Fruit fly (Drosophila melanogaster): ENCODE measurements around the gene ems.
A peak's percentile ranks its signal among the peaks of the same experiment; 100 is the strongest.

The ems gene

DNA sequence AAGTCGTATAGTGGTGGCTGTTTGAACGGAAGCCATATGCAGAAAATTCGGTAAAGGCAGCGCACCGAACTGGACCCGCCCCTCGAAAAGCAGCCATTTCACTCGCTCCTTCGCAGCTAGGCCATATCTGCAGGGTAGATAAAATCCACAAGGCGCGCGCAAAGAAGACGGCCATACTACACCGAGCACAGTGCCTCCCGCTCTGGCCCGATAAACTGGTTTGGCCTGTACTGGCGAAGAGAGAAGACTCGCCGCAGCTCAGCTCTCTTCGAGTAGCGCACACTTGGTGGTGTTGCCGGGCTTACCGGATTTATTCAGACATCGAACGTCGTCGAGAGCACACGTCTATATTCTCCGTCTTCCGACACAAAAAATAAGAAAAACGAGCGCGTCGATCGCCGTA, at the start of gene ems:
ems (plus strand) TSS at position 311 of the 403 bp plus-strand sequence.
- no peak for TF ChIP-seq Pdp1 (GFP tag; optimal IDR thresholded peaks at IDR 0.05)
- TF ChIP-seq CG8290 (GFP tag; optimal IDR thresholded peaks at IDR 0.05): no peak
- no peak for TF ChIP-seq CG8290 (tag; optimal IDR thresholded peaks at IDR 0.05)
- TF ChIP-seq CG1647 (GFP tag; optimal IDR thresholded peaks at IDR 0.05): no peak
- TF ChIP-seq vvl (GFP tag; IDR thresholded peaks at IDR 0.05): peak; percentile 61
- TF ChIP-seq crol (GFP tag; IDR thresholded peaks at IDR 0.05): peak; percentile 61
- no peak for TF ChIP-seq esg (GFP tag; conservative IDR thresholded peaks at IDR 0.05)
- peak; percentile 41 for TF ChIP-seq twi (tag; optimal IDR thresholded peaks at IDR 0.05)
- TF ChIP-seq BtbVII (GFP tag; optimal IDR thresholded peaks at IDR 0.05): no peak
- TF ChIP-seq ara (GFP tag; IDR thresholded peaks at IDR 0.05): 0 out of 2 replicates have a peak, but pooled peaks have one; percentile 13
- TF ChIP-seq oc (tag; optimal IDR thresholded peaks at IDR 0.05): peak; percentile 82
- peak; percentile 61 for TF ChIP-seq CoRest (tag; optimal IDR thresholded peaks at IDR 0.05)
- peak; percentile 62 for TF ChIP-seq sna (GFP tag; IDR thresholded peaks at IDR 0.05; ENCODE audit: partially characterized antibody)
- TF ChIP-seq CG9932 (GFP tag; IDR thresholded peaks at IDR 0.05): 0 out of 2 replicates have a peak, but pooled peaks have one; percentile 10
- no peak for TF ChIP-seq Hand (GFP tag; optimal IDR thresholded peaks at IDR 0.05)
- no peak for TF ChIP-seq CG14710 (tag; optimal IDR thresholded peaks at IDR 0.05)
- no peak for TF ChIP-seq sima (GFP tag; optimal IDR thresholded peaks at IDR 0.05)
- no peak for TF ChIP-seq dpn (GFP tag; optimal IDR thresholded peaks at IDR 0.05)
- peak; percentile 36 for TF ChIP-seq CG3163 (GFP tag; optimal IDR thresholded peaks at IDR 0.05)
- TF ChIP-seq CG13287 (GFP tag; IDR thresholded peaks at IDR 0.05; ENCODE audit: partially characterized antibody): peak; percentile 50; the same call in 1 of the 2 replicates
- no peak for TF ChIP-seq hkb (optimal IDR thresholded peaks at IDR 0.05)
- TF ChIP-seq hkb (GFP tag; IDR thresholded peaks at IDR 0.05): peak; percentile 30; the same call in 1 of the 2 replicates
- no peak for TF ChIP-seq CG17361 (GFP tag; IDR thresholded peaks at IDR 0.05)
- TF ChIP-seq CG8765 (GFP tag; IDR thresholded peaks at IDR 0.05): no peak
- TF ChIP-seq gcm (GFP tag; optimal IDR thresholded peaks at IDR 0.05): peak; percentile 34
- no peak for TF ChIP-seq CG7987 (GFP tag; optimal IDR thresholded peaks at IDR 0.05)
- peak; percentile 53; the same call in 1 of the 3 replicates for TF ChIP-seq CG6791 (GFP tag; IDR thresholded peaks at IDR 0.05; ENCODE audit: partially characterized antibody)
- TF ChIP-seq Dll (GFP tag; IDR thresholded peaks at IDR 0.05; ENCODE audit: partially characterized antibody): peak; percentile 42; the same call in 1 of the 4 replicates
- TF ChIP-seq Antp (GFP tag; optimal IDR thresholded peaks at IDR 0.05): no peak
- TF ChIP-seq chinmo (GFP tag; IDR thresholded peaks at IDR 0.05; ENCODE audit: partially characterized antibody): peak; percentile 79; the same call in 2 of the 4 replicates
- no peak for TF ChIP-seq pfk (GFP tag; optimal IDR thresholded peaks at IDR 0.05)
- no peak for TF ChIP-seq CG18262 (tag; optimal IDR thresholded peaks at IDR 0.05)
- no peak for TF ChIP-seq Oli (tag; optimal IDR thresholded peaks at IDR 0.05)
- TF ChIP-seq CG34224 (GFP tag; IDR thresholded peaks at IDR 0.05; ENCODE audit: partially characterized antibody): peak; percentile 41; the same call in 1 of the 3 replicates
- TF ChIP-seq sens-2 (GFP tag; IDR thresholded peaks at IDR 0.05): no peak
- no peak for TF ChIP-seq ssp (GFP tag; IDR thresholded peaks at IDR 0.05)
- peak; percentile 27 for TF ChIP-seq pros (GFP tag; optimal IDR thresholded peaks at IDR 0.05)
- no peak for TF ChIP-seq CHES-1-like (GFP tag; optimal IDR thresholded peaks at IDR 0.05)
- TF ChIP-seq GATAe (GFP tag; conservative IDR thresholded peaks at IDR 0.05): peak; percentile 75
- peak; percentile 57 for TF ChIP-seq nom (GFP tag; optimal IDR thresholded peaks at IDR 0.05)
- peak; percentile 46 for TF ChIP-seq jing (GFP tag; optimal IDR thresholded peaks at IDR 0.05)
- TF ChIP-seq CG9609 (GFP tag; optimal IDR thresholded peaks at IDR 0.05): no peak
- peak; percentile 99 for TF ChIP-seq Nf-YC (tag; optimal IDR thresholded peaks at IDR 0.05)
- peak; percentile 98 for TF ChIP-seq Nf-YB (GFP tag; optimal IDR thresholded peaks at IDR 0.05)
- no peak for TF ChIP-seq bowl (GFP tag; IDR thresholded peaks at IDR 0.05)
- no peak; the same call in 1 of the 2 replicates for TF ChIP-seq sob (GFP tag; IDR thresholded peaks at IDR 0.05)
- TF ChIP-seq Side (GFP tag; optimal IDR thresholded peaks at IDR 0.05): peak; percentile 6
- peak; percentile 17; the same call in 1 of the 3 replicates for TF ChIP-seq zen2 (GFP tag; IDR thresholded peaks at IDR 0.05; ENCODE audit: partially characterized antibody)
- no peak for TF ChIP-seq CG13296 (GFP tag; optimal IDR thresholded peaks at IDR 0.05)
- no peak for TF ChIP-seq CG30020 (tag; optimal IDR thresholded peaks at IDR 0.05)

Measured in whole organism, embryonic.